Worm (Caenorhabditis elegans) whole organism, midembryonic: ENCODE results near the gene idpc-6.

Source experiments
- flt-1 ChIP-seq: fragments of 200-800 bp; sonication (Bioruptor generic); IDR thresholded peaks from 2 replicates; pipeline ENCODE4 v1.3.6; 2022; ENCODE audit warnings: missing genetic modification characterization, missing compliant biosample characterization
- ztf-29 ChIP-seq: fragments of 200-800 bp; sonication (Bioruptor generic); IDR thresholded peaks from 2 replicates; pipeline ENCODE4 v1.3.6; 2022; ENCODE audit warnings: missing genetic modification reagents, missing genetic modification characterization, missing compliant biosample characterization

ce11 chrV:9620417-9620816, 467 bp downstream of the idpc-6 start:
- TF ChIP-seq ztf-29 (GFP tag; lab: Robert Waterston, UW) (no peak), flt-1 (0 out of 2 replicates have a peak, but pooled peaks have one; percentile 35)
